Fruit fly (Drosophila melanogaster) whole organism, wandering third instar larva: ENCODE data around the gene Rab3-GAP.

Source experiments
- Abd-B ChIP-seq: fragments of >200 bp; optimal IDR thresholded peaks from 2 replicates; lab custom pipeline; 2017; ENCODE audit warnings: missing biosample characterization, missing genetic modification characterization
- CG32264 ChIP-seq: fragments of 200-800 bp; sonication (Bioruptor generic); optimal IDR thresholded peaks from 2 replicates; lab custom pipeline; 2016; ENCODE audit warnings: missing biosample characterization, missing genetic modification characterization
- CG9705 ChIP-seq: fragments of 200-800 bp; sonication (Bioruptor generic); optimal IDR thresholded peaks from 2 replicates; lab custom pipeline; 2018; ENCODE audit warnings: missing biosample characterization, mild to moderate bottlenecking, missing genetic modification characterization
- CrebA ChIP-seq: fragments of 200-800 bp; sonication (Bioruptor generic); optimal IDR thresholded peaks from 2 replicates; lab custom pipeline; 2016; ENCODE audit warnings: missing biosample characterization, mild to moderate bottlenecking, missing genetic modification characterization, borderline replicate concordance
- Dfd ChIP-seq: fragments of >200 bp; optimal IDR thresholded peaks from 2 replicates; lab custom pipeline; 2017; ENCODE audit warnings: missing biosample characterization, missing genetic modification characterization
- Dif ChIP-seq: fragments of 200-275, 200-300 bp; sonication (Bioruptor generic); optimal IDR thresholded peaks from 2 replicates; lab custom pipeline; 2018; ENCODE audit warnings: missing biosample characterization, missing genetic modification characterization; ENCODE audit not compliant: partially characterized antibody
- GATAd ChIP-seq: sonication (Bioruptor generic); optimal IDR thresholded peaks from 2 replicates; lab custom pipeline; 2016; ENCODE audit warnings: missing biosample characterization, missing genetic modification characterization
- HLH106 ChIP-seq: fragments of 200-800 bp; optimal IDR thresholded peaks from 3 replicates; lab custom pipeline; 2019; ENCODE audit warnings: missing biosample characterization, mild to moderate bottlenecking, missing genetic modification characterization, moderate library complexity
- Hnf4 ChIP-seq: fragments of 200-800 bp; sonication (Bioruptor generic); optimal IDR thresholded peaks from 2 replicates; lab custom pipeline; 2016; ENCODE audit warnings: missing biosample characterization, mild to moderate bottlenecking, missing genetic modification characterization
- Hr78 ChIP-seq: fragments of >200 bp; optimal IDR thresholded peaks from 2 replicates; lab custom pipeline; 2017; ENCODE audit warnings: missing biosample characterization, missing genetic modification characterization
- Hr83 ChIP-seq: fragments of 200-300 bp; sonication (Bioruptor generic); optimal IDR thresholded peaks from 2 replicates; lab custom pipeline; 2016; ENCODE audit warnings: missing biosample characterization, mild to moderate bottlenecking, missing genetic modification characterization, moderate library complexity; ENCODE audit not compliant: poor library complexity, severe bottlenecking
- Jra ChIP-seq: sonication (Bioruptor generic); optimal IDR thresholded peaks from 2 replicates; lab custom pipeline; 2016; ENCODE audit warnings: missing biosample characterization, missing genetic modification characterization
- Mio ChIP-seq: sonication (Bioruptor generic); optimal IDR thresholded peaks from 2 replicates; lab custom pipeline; 2016; ENCODE audit warnings: missing biosample characterization, missing genetic modification characterization
- Myc ChIP-seq: fragments of >200 bp; optimal IDR thresholded peaks from 2 replicates; lab custom pipeline; 2017
- N ChIP-seq: fragments of >200 bp; optimal IDR thresholded peaks from 2 replicates; lab custom pipeline; 2018; ENCODE audit warnings: missing biosample characterization, missing external identifiers, missing genetic modification characterization
- OdsH ChIP-seq: fragments of 200-800 bp; sonication (Bioruptor generic); optimal IDR thresholded peaks from 2 replicates; lab custom pipeline; 2016; ENCODE audit warnings: missing biosample characterization, mild to moderate bottlenecking, missing genetic modification characterization
- Rel ChIP-seq, 2 experiments: fragments of 200-800 bp; sonication (Bioruptor generic) in 1 of 2; optimal IDR thresholded peaks; 2 replicates in 1 of 2; 3 replicates in 1 of 2; lab custom pipeline; 2016 to 2019; ENCODE audit warnings: mild to moderate bottlenecking in 2 of 2, missing biosample characterization in 2 of 2, missing genetic modification characterization in 2 of 2, moderate library complexity in 1 of 2
- Sp1 ChIP-seq: fragments of 200-800 bp; sonication (Bioruptor generic); optimal IDR thresholded peaks from 3 replicates; lab custom pipeline; 2019; ENCODE audit warnings: missing biosample characterization, mild to moderate bottlenecking, missing genetic modification characterization, moderate library complexity
- Vsx2 ChIP-seq: fragments of 200-300, 225-300 bp; sonication (Bioruptor generic); optimal IDR thresholded peaks from 2 replicates; lab custom pipeline; 2018; ENCODE audit warnings: missing biosample characterization, missing genetic modification characterization; ENCODE audit not compliant: partially characterized antibody
- br ChIP-seq: fragments of 200-800 bp; sonication (Bioruptor generic); optimal IDR thresholded peaks from 2 replicates; lab custom pipeline; 2016; ENCODE audit warnings: missing biosample characterization, missing genetic modification characterization
- brk ChIP-seq: fragments of 200-800 bp; sonication (Bioruptor generic); optimal IDR thresholded peaks from 2 replicates; lab custom pipeline; 2016; ENCODE audit warnings: missing biosample characterization, mild to moderate bottlenecking, missing genetic modification characterization
- dl ChIP-seq, 2 experiments: fragments of 175-275, 200-275 bp in 1 of 2; fragments of 200-275 bp in 1 of 2; sonication (Bioruptor generic); optimal IDR thresholded peaks; lab custom pipeline; 2018; ENCODE audit warnings: mild to moderate bottlenecking in 2 of 2, missing biosample characterization in 2 of 2, missing genetic modification characterization in 2 of 2, moderate library complexity in 2 of 2; ENCODE audit not compliant: partially characterized antibody in 2 of 2, insufficient read depth in 1 of 2
- dmrt93B ChIP-seq: fragments of 200-800 bp; sonication (Bioruptor generic); optimal IDR thresholded peaks from 2 replicates; lab custom pipeline; 2018; ENCODE audit warnings: missing biosample characterization, mild to moderate bottlenecking, missing genetic modification characterization
- dsf ChIP-seq: sonication (Bioruptor generic); optimal IDR thresholded peaks from 2 replicates; lab custom pipeline; 2016; ENCODE audit warnings: missing biosample characterization, missing genetic modification characterization, borderline replicate concordance
- ey ChIP-seq: fragments of 200-800 bp; sonication (Bioruptor generic); optimal IDR thresholded peaks from 2 replicates; lab custom pipeline; 2016; ENCODE audit warnings: missing biosample characterization, missing genetic modification characterization
- foxo ChIP-seq, 2 experiments: fragments of 200-800 bp; sonication (Bioruptor generic); optimal IDR thresholded peaks; 2 replicates in 1 of 2; 3 replicates in 1 of 2; lab custom pipeline; 2016 to 2017; ENCODE audit warnings: missing biosample characterization in 2 of 2, missing genetic modification characterization in 2 of 2
- fru ChIP-seq: fragments of 200-800 bp; sonication (Bioruptor generic); optimal IDR thresholded peaks from 3 replicates; lab custom pipeline; 2016; ENCODE audit warnings: missing biosample characterization, mild to moderate bottlenecking, missing genetic modification characterization
- h ChIP-seq: fragments of 200-800 bp; sonication (Bioruptor generic); optimal IDR thresholded peaks from 3 replicates; lab custom pipeline; 2016; ENCODE audit warnings: missing biosample characterization, mild to moderate bottlenecking, missing genetic modification characterization
- jim ChIP-seq: fragments of 175-275, 200-325 bp; sonication (Bioruptor generic); optimal IDR thresholded peaks from 2 replicates; lab custom pipeline; 2016; ENCODE audit warnings: missing biosample characterization, mild to moderate bottlenecking, missing genetic modification characterization
- lola ChIP-seq: fragments of >200 bp; optimal IDR thresholded peaks from 2 replicates; lab custom pipeline; 2017; ENCODE audit warnings: missing biosample characterization, missing genetic modification characterization
- pan ChIP-seq: fragments of >200 bp; optimal IDR thresholded peaks from 2 replicates; lab custom pipeline; 2017
- psq ChIP-seq: fragments of 200-800 bp; sonication (Bioruptor generic); optimal IDR thresholded peaks from 3 replicates; lab custom pipeline; 2017; ENCODE audit warnings: missing biosample characterization, mild to moderate bottlenecking, missing genetic modification characterization, moderate library complexity
- rgr ChIP-seq: fragments of 200-800 bp; sonication (Bioruptor generic); optimal IDR thresholded peaks from 3 replicates; lab custom pipeline; 2016; ENCODE audit warnings: missing biosample characterization, mild to moderate bottlenecking, missing genetic modification characterization
- sage ChIP-seq: fragments of 200-800 bp; sonication (Bioruptor generic); optimal IDR thresholded peaks from 2 replicates; lab custom pipeline; 2016; ENCODE audit warnings: missing biosample characterization, mild to moderate bottlenecking, missing genetic modification characterization
- sv ChIP-seq: fragments of 200-800 bp; sonication (Bioruptor generic); optimal IDR thresholded peaks from 3 replicates; lab custom pipeline; 2016; ENCODE audit warnings: missing biosample characterization, missing genetic modification characterization
- tai ChIP-seq: sonication (Bioruptor generic); optimal IDR thresholded peaks from 2 replicates; lab custom pipeline; 2016; ENCODE audit warnings: missing biosample characterization, missing genetic modification characterization
- usp ChIP-seq: fragments of >200 bp; optimal IDR thresholded peaks from 2 replicates; lab custom pipeline; 2017; ENCODE audit warnings: missing biosample characterization, missing genetic modification characterization
- woc ChIP-seq: sonication (Bioruptor generic); optimal IDR thresholded peaks from 2 replicates; lab custom pipeline; 2016; ENCODE audit warnings: missing biosample characterization, mild to moderate bottlenecking, missing genetic modification characterization

Rab3-GAP gene

dm6 chr2L:12103231-12104210 is 40.5 kb upstream of the Rab3-GAP start, which contains the start of the genes Patsas and ThrRS:
Gene Patsas (minus strand): TSS chr2L:12103285.
Gene ThrRS (plus strand): TSS chr2L:12103751.
- no peak for TF ChIP-seq Mio (GFP tag; lab: Kevin White, UChicago)
- no peak for TF ChIP-seq dl (GFP tag; optimal IDR thresholded peaks at IDR 0.05; lab: Kevin White, UChicago; ENCODE audit: insufficient read depth in 1 of 2, partially characterized antibody in 2 of 2)
- TF ChIP-seq Hr78: peak; percentile 30
- no peak for TF ChIP-seq Hnf4
- TF ChIP-seq CG9705: peak; percentile 43
- TF ChIP-seq h (GFP tag; lab: Kevin White, UChicago): no peak
- no peak for TF ChIP-seq GATAd
- peak; percentile 55 for TF ChIP-seq psq (GFP tag; lab: Kevin White, UChicago)
- TF ChIP-seq OdsH (GFP tag; lab: Kevin White, UChicago): peak; percentile 61
- TF ChIP-seq CG32264 (GFP tag; lab: Kevin White, UChicago): no peak
- no peak for TF ChIP-seq usp (GFP tag; lab: Kevin White, UChicago)
- TF ChIP-seq CrebA: no peak
- peak; percentile 85 for TF ChIP-seq sv
- no peak for TF ChIP-seq brk (GFP tag; lab: Kevin White, UChicago)
- peak; percentile 6 for TF ChIP-seq Myc
- peak; percentile 77 for TF ChIP-seq N
- no peak for TF ChIP-seq pan (lab: Kevin White, UChicago)
- TF ChIP-seq dsf (GFP tag; lab: Kevin White, UChicago): no peak
- no peak for TF ChIP-seq Rel (GFP tag; optimal IDR thresholded peaks at IDR 0.05; lab: Kevin White, UChicago)
- peak; percentile 36 for TF ChIP-seq Rel (tag; optimal IDR thresholded peaks at IDR 0.05; lab: Kevin White, UChicago)
- peak; percentile 78 for TF ChIP-seq Sp1 (GFP tag; lab: Kevin White, UChicago)
- TF ChIP-seq Abd-B (GFP tag; lab: Kevin White, UChicago): no peak
- TF ChIP-seq HLH106 (tag; lab: Kevin White, UChicago): peak; percentile 82
- TF ChIP-seq tai (GFP tag; lab: Kevin White, UChicago): no peak
- peak; percentile 77 for TF ChIP-seq rgr (GFP tag; lab: Kevin White, UChicago)
- no peak for TF ChIP-seq Dfd (GFP tag; lab: Kevin White, UChicago)
- no peak for TF ChIP-seq fru
- peak; percentile 56 for TF ChIP-seq br (GFP tag; lab: Kevin White, UChicago)
- peak; percentile 66 for TF ChIP-seq ey
- TF ChIP-seq woc: no peak
- TF ChIP-seq foxo (GFP tag; optimal IDR thresholded peaks at IDR 0.05; lab: Kevin White, UChicago): peak in 1 of 2 experiments; percentile 83
- no peak for TF ChIP-seq Jra
- no peak for TF ChIP-seq sage (GFP tag; lab: Kevin White, UChicago)
- no peak for TF ChIP-seq Hr83 (GFP tag; lab: Kevin White, UChicago)
- no peak for TF ChIP-seq Dif
- no peak for TF ChIP-seq Vsx2 (GFP tag; lab: Kevin White, UChicago)
- TF ChIP-seq jim (GFP tag; lab: Kevin White, UChicago): no peak
- TF ChIP-seq lola (GFP tag; lab: Kevin White, UChicago): no peak
- no peak for TF ChIP-seq dmrt93B (GFP tag; lab: Kevin White, UChicago)

- TF ChIP-seq Dif (no peak), GATAd (no peak), br (GFP tag; lab: Kevin White, UChicago) (no peak), sv (no peak), ey (no peak)
Measured at dm6 chr2L:12097698-12098097, 34.7 kb upstream of the Rab3-GAP start, which contains the start of gene Ced-12. Gene Ced-12 (plus strand): TSS chr2L:12097838.
